Fruit fly (Drosophila melanogaster) whole organism, adult: ENCODE measurements around the gene Rassf.

Experiments used
- CG11617 ChIP-seq: fragments of 200-800 bp; sonication (Bioruptor generic); optimal IDR thresholded peaks from 2 replicates; lab custom pipeline; 2017; ENCODE audit warnings: mild to moderate bottlenecking, missing biosample characterization, missing genetic modification reagents, missing genetic modification characterization
- CG12768 ChIP-seq: fragments of 200-800 bp; sonication (Bioruptor generic); optimal IDR thresholded peaks from 2 replicates; lab custom pipeline; 2017; ENCODE audit warnings: missing biosample characterization, missing genetic modification characterization, mild to moderate bottlenecking, moderate library complexity, missing genetic modification reagents
- CG14711 ChIP-seq: fragments of 200-800 bp; sonication (Bioruptor generic); optimal IDR thresholded peaks from 2 replicates; lab custom pipeline; 2018; ENCODE audit warnings: missing biosample characterization, mild to moderate bottlenecking, missing genetic modification characterization, moderate library complexity
- CG1620 ChIP-seq: fragments of 200-800 bp; sonication (Bioruptor generic); optimal IDR thresholded peaks from 2 replicates; lab custom pipeline; 2016; ENCODE audit warnings: missing biosample characterization, missing genetic modification characterization
- CG33017 ChIP-seq: fragments of 200-800 bp; sonication (Bioruptor generic); optimal IDR thresholded peaks from 2 replicates; lab custom pipeline; 2018; ENCODE audit warnings: missing biosample characterization, mild to moderate bottlenecking, missing genetic modification characterization, moderate library complexity
- CG5204 ChIP-seq: fragments of 200-800 bp; sonication (Bioruptor generic); optimal IDR thresholded peaks from 2 replicates; lab custom pipeline; 2016; ENCODE audit warnings: missing biosample characterization, missing genetic modification characterization
- CG7045 ChIP-seq: fragments of 200-800 bp; sonication (Bioruptor generic); optimal IDR thresholded peaks from 2 replicates; lab custom pipeline; 2017; ENCODE audit warnings: missing biosample characterization, mild to moderate bottlenecking, missing genetic modification characterization
- CG7101 ChIP-seq: fragments of 200-800 bp; sonication (Bioruptor generic); optimal IDR thresholded peaks from 2 replicates; lab custom pipeline; 2018; ENCODE audit warnings: missing biosample characterization, mild to moderate bottlenecking, missing genetic modification characterization, moderate library complexity
- Clk ChIP-seq: fragments of 200-800 bp; sonication (Bioruptor generic); optimal IDR thresholded peaks from 2 replicates; lab custom pipeline; 2017; ENCODE audit warnings: missing biosample characterization, missing genetic modification characterization
- Crg-1 ChIP-seq: fragments of 200-800 bp; sonication (Bioruptor generic); optimal IDR thresholded peaks from 2 replicates; lab custom pipeline; 2016; ENCODE audit warnings: missing biosample characterization, missing genetic modification characterization
- Hr96 ChIP-seq: fragments of 200-800 bp; sonication (Bioruptor generic); optimal IDR thresholded peaks from 2 replicates; lab custom pipeline; 2016; ENCODE audit warnings: missing biosample characterization, missing genetic modification characterization
- Mnt ChIP-seq: fragments of 200-800 bp; sonication (Bioruptor generic); optimal IDR thresholded peaks from 2 replicates; lab custom pipeline; 2016; ENCODE audit warnings: missing biosample characterization, mild to moderate bottlenecking, missing genetic modification characterization
- bab1 ChIP-seq: fragments of 200-800 bp; sonication (Bioruptor generic); optimal IDR thresholded peaks from 3 replicates; lab custom pipeline; 2019; ENCODE audit warnings: missing biosample characterization, mild to moderate bottlenecking, missing genetic modification characterization, moderate library complexity
- cic ChIP-seq: fragments of 200-800 bp; sonication (Bioruptor generic); optimal IDR thresholded peaks from 2 replicates; lab custom pipeline; 2017; ENCODE audit warnings: missing biosample characterization, mild to moderate bottlenecking, missing genetic modification characterization, moderate library complexity
- cnc ChIP-seq, 2 experiments: fragments of >200 bp; optimal IDR thresholded peaks; 2 replicates each; lab custom pipeline; 2017
- kay ChIP-seq: fragments of 200-800 bp; sonication (Bioruptor generic); peaks from one replicate; lab custom pipeline; 2016; ENCODE audit warnings: missing biosample characterization, missing genetic modification characterization, borderline replicate concordance
- ovo ChIP-seq: fragments of 200-800 bp; sonication (Bioruptor generic); optimal IDR thresholded peaks from 2 replicates; lab custom pipeline; 2016; ENCODE audit warnings: missing biosample characterization, missing genetic modification characterization
- pad ChIP-seq: fragments of 200-800 bp; sonication (Bioruptor generic); optimal IDR thresholded peaks from 3 replicates; lab custom pipeline; 2017; ENCODE audit warnings: missing biosample characterization, missing genetic modification characterization, mild to moderate bottlenecking, moderate library complexity, missing genetic modification reagents
- tj ChIP-seq: fragments of 200-800 bp; sonication (Bioruptor generic); optimal IDR thresholded peaks from 3 replicates; lab custom pipeline; 2017; ENCODE audit warnings: missing biosample characterization, mild to moderate bottlenecking, missing genetic modification characterization, moderate library complexity
- toe ChIP-seq: fragments of 200-800 bp; sonication (Bioruptor generic); optimal IDR thresholded peaks from 2 replicates; lab custom pipeline; 2016; ENCODE audit warnings: missing biosample characterization, missing genetic modification characterization

Gene Rassf

dm6 chr3R:23139634-23140010 is 21.9 kb upstream of the Rassf start:
- TF ChIP-seq Mnt (GFP tag; lab: Kevin White, UChicago) (peak; percentile 28), CG33017 (tag; lab: Kevin White, UChicago) (no peak), pad (peak; percentile 5), CG11617 (GFP tag; lab: Kevin White, UChicago) (peak; percentile 53), Crg-1 (no peak), bab1 (GFP tag; lab: Kevin White, UChicago) (no peak), CG14711 (no peak), Clk (GFP tag; lab: Kevin White, UChicago) (peak; percentile 15), CG5204 (no peak), CG7101 (tag; lab: Kevin White, UChicago) (peak; percentile 11), tj (GFP tag; lab: Kevin White, UChicago) (no peak), CG7045 (GFP tag; lab: Kevin White, UChicago) (peak; percentile 37), cnc (optimal IDR thresholded peaks at IDR 0.05; lab: Kevin White, UChicago) (no peak), cic (GFP tag; lab: Kevin White, UChicago) (no peak), kay (GFP tag; lab: Kevin White, UChicago) (no peak), CG1620 (no peak), CG12768 (peak; percentile 41), ovo (no peak), toe (GFP tag; lab: Kevin White, UChicago) (peak; percentile 14), Hr96 (GFP tag; lab: Kevin White, UChicago) (peak; percentile 1)

dm6 chr3R:23138992-23139633 is 21.4 kb upstream of the Rassf start:
- TF ChIP-seq CG5204: no peak
- no peak for TF ChIP-seq pad
- peak; percentile 71 for TF ChIP-seq cic (GFP tag; lab: Kevin White, UChicago)
- TF ChIP-seq CG12768: peak; percentile 69

dm6 chr3R:23138439-23138838 is 20.7 kb upstream of the Rassf start:
- TF ChIP-seq CG11617 (GFP tag; lab: Kevin White, UChicago) (no peak), cic (GFP tag; lab: Kevin White, UChicago) (no peak), bab1 (GFP tag; lab: Kevin White, UChicago) (no peak), tj (GFP tag; lab: Kevin White, UChicago) (no peak), CG1620 (no peak), toe (GFP tag; lab: Kevin White, UChicago) (no peak), Crg-1 (no peak), Mnt (GFP tag; lab: Kevin White, UChicago) (no peak), CG12768 (no peak), CG33017 (tag; lab: Kevin White, UChicago) (no peak), CG7045 (GFP tag; lab: Kevin White, UChicago) (no peak), CG5204 (no peak), CG7101 (tag; lab: Kevin White, UChicago) (no peak), kay (GFP tag; lab: Kevin White, UChicago) (no peak), Hr96 (GFP tag; lab: Kevin White, UChicago) (no peak)

- TF ChIP-seq Crg-1 (no peak), toe (GFP tag; lab: Kevin White, UChicago) (no peak)
These were observed 17.0 kb upstream of the Rassf start for dm6 chr3R:23134690-23135089.

dm6 chr3R:23133301-23133828 is 15.6 kb upstream of the Rassf start:
- no peak for TF ChIP-seq CG7101 (tag; lab: Kevin White, UChicago)
- TF ChIP-seq bab1 (GFP tag; lab: Kevin White, UChicago): no peak
- no peak for TF ChIP-seq cnc (optimal IDR thresholded peaks at IDR 0.05; lab: Kevin White, UChicago)
- TF ChIP-seq toe (GFP tag; lab: Kevin White, UChicago): no peak
- TF ChIP-seq tj (GFP tag; lab: Kevin White, UChicago): no peak
- no peak for TF ChIP-seq kay (GFP tag; lab: Kevin White, UChicago)
- TF ChIP-seq Hr96 (GFP tag; lab: Kevin White, UChicago): no peak
- no peak for TF ChIP-seq pad
- TF ChIP-seq CG14711: no peak
- no peak for TF ChIP-seq CG11617 (GFP tag; lab: Kevin White, UChicago)
- no peak for TF ChIP-seq CG33017 (tag; lab: Kevin White, UChicago)
- no peak for TF ChIP-seq CG7045 (GFP tag; lab: Kevin White, UChicago)
- TF ChIP-seq Mnt (GFP tag; lab: Kevin White, UChicago): no peak
- TF ChIP-seq CG5204: no peak
- TF ChIP-seq Crg-1: no peak
- TF ChIP-seq CG12768: no peak
- no peak for TF ChIP-seq CG1620
- no peak for TF ChIP-seq Clk (GFP tag; lab: Kevin White, UChicago)

- no peak for TF ChIP-seq CG12768
- TF ChIP-seq CG5204: no peak
- TF ChIP-seq cnc (optimal IDR thresholded peaks at IDR 0.05; lab: Kevin White, UChicago): no peak
- TF ChIP-seq Crg-1: no peak
- TF ChIP-seq Hr96 (GFP tag; lab: Kevin White, UChicago): no peak
- no peak for TF ChIP-seq kay (GFP tag; lab: Kevin White, UChicago)
- no peak for TF ChIP-seq cic (GFP tag; lab: Kevin White, UChicago)
- no peak for TF ChIP-seq CG7101 (tag; lab: Kevin White, UChicago)
- TF ChIP-seq CG7045 (GFP tag; lab: Kevin White, UChicago): no peak
- no peak for TF ChIP-seq ovo
- no peak for TF ChIP-seq CG11617 (GFP tag; lab: Kevin White, UChicago)
- TF ChIP-seq CG14711: no peak
These were observed 14.6 kb upstream of the Rassf start for dm6 chr3R:23132299-23132698.
